Worm (Caenorhabditis elegans): ENCODE measurements around the gene bre-3.
"Not testable (repeated sequence)": the region's sequence is repeated elsewhere in the genome, so short reads cannot be mapped to it uniquely, and the experiment has no call there.

bre-3 gene

DNA sequence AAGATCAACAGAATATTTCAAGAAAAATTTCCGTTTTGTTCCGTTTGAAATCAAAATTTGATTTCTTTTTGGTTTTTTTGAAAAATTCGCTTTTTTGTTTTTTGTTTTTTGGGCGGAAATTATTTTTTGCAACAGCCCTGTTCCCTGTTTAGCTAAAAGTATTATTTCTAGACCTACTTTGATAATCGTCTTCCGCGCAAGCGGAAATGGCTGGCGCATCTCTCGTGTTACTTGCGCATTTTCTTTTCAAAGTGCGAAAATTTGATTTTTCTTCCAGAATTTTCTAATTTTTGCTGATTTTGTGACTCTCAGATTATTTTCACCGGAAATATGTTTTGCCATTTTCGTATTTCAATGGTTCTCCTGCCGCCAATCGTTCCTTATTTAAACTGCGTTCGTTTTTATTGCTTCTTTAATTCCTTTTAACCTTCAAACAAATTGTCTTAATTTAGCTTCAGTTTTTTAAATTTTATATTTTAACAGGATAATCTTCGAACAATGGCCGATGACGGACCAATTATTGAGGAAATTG lies 51.6 kb downstream of the bre-3 start, which contains the start of gene cpar-1:
TSS of gene cpar-1 (plus strand) at position 482 of the 532 bp plus-strand sequence.
- TF ChIP-seq lsy-2 (tag; optimal IDR thresholded peaks at IDR 0.05): no peak
- no peak for TF ChIP-seq unc-62 (GFP tag; optimal IDR thresholded peaks at IDR 0.05)
- TF ChIP-seq nhr-12 (tag; optimal IDR thresholded peaks at IDR 0.05): no peak
- TF ChIP-seq mab-5 (tag; optimal IDR thresholded peaks at IDR 0.05): no peak
- TF ChIP-seq elt-3 (tag; optimal IDR thresholded peaks at IDR 0.05): no peak
- TF ChIP-seq nhr-21 (tag; optimal IDR thresholded peaks at IDR 0.05): no peak
- TF ChIP-seq crh-2 (tag; optimal IDR thresholded peaks at IDR 0.05): no peak
- no peak for TF ChIP-seq sma-9 (GFP tag; optimal IDR thresholded peaks at IDR 0.05)
- no peak for TF ChIP-seq sma-9 (tag; optimal IDR thresholded peaks at IDR 0.05)
- no peak for TF ChIP-seq aly-2 (tag; optimal IDR thresholded peaks at IDR 0.05)
- TF ChIP-seq lin-13 (GFP tag; optimal IDR thresholded peaks at IDR 0.05): no peak

DNA sequence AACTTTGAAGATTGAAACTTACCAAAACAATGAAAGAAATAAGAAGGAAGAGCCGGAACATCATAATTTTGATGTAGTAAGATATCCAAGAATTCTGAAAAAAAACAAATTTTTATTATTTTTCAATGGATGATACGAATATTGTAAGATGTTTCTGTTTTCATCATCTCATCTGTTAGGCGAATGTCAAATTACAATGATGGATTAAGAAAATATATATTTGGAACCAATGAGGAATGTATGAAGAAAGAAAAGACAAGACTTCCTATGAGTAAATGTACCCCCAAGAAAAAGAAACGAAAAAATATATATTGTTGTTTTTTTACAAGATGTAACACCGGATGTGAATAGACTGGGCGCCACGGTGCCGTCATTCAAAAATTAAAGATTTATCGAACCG lies 59.0 kb downstream of the bre-3 start, which contains the start of gene T26G10.5:
TSS of gene T26G10.5 (minus strand) at position 101 of the 400 bp plus-strand sequence.
- no peak for TF ChIP-seq sem-4 (tag; optimal IDR thresholded peaks at IDR 0.05)
- TF ChIP-seq nhr-10 (tag; optimal IDR thresholded peaks at IDR 0.05): no peak
- TF ChIP-seq mdl-1 (tag; optimal IDR thresholded peaks at IDR 0.05): no peak
- no peak for TF ChIP-seq peb-1 (tag; optimal IDR thresholded peaks at IDR 0.05)
- TF ChIP-seq aly-2 (tag; optimal IDR thresholded peaks at IDR 0.05): no peak
- TF ChIP-seq snpc-4 (tag; optimal IDR thresholded peaks at IDR 0.05): no peak
- TF ChIP-seq lsy-2 (tag; optimal IDR thresholded peaks at IDR 0.05): no peak
- TF ChIP-seq R02D3.7 (tag; optimal IDR thresholded peaks at IDR 0.05): no peak
- no peak for TF ChIP-seq nhr-129 (tag; optimal IDR thresholded peaks at IDR 0.05)
- no peak for TF ChIP-seq nhr-237 (tag; optimal IDR thresholded peaks at IDR 0.05)
- no peak for TF ChIP-seq gmeb-1 (tag; optimal IDR thresholded peaks at IDR 0.05)
- no peak for TF ChIP-seq F13H6.1 (tag; optimal IDR thresholded peaks at IDR 0.05)

DNA sequence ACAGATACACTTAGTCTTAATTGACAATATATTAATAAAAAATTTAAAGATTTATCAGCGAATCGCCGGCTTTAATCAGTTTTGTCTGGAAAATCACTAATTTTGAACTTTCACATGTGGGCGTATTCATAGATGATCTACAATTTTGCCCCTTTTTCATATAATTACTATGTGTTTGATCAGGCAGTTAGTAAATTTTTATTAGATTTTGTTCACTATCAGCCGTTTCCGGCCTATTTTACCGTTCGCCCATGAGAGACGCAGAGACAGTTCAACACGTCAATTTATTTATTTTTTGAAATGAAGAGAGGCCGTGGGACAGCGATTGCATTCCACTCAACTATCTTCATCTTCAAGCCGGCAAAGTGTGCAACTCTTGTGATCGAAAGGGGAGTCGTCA lies 65.0 kb downstream of the bre-3 start, which contains the start of gene T26G10.4:
TSS of gene T26G10.4 (plus strand) at position 301 of the 400 bp plus-strand sequence.
- TF ChIP-seq lin-39 (tag; optimal IDR thresholded peaks at IDR 0.05); mdl-1 (tag; optimal IDR thresholded peaks at IDR 0.05); unc-55 (GFP tag; optimal IDR thresholded peaks at IDR 0.05): not testable (repeated sequence)
